Worm (Caenorhabditis elegans) whole organism, L4 larva: Measurements from ENCODE around the gene mrps-5.

Source experiments
- D1046.2 ChIP-seq: fragments of 200-800 bp; sonication (Bioruptor generic); IDR thresholded peaks from 2 replicates; pipeline ENCODE4 v1.3.6; 2022; ENCODE audit warnings: missing genetic modification characterization, missing compliant biosample characterization
- F10B5.3 ChIP-seq: sonication (generic microtip); optimal IDR thresholded peaks from 2 replicates; lab custom pipeline; 2016; ENCODE audit warnings: mild to moderate bottlenecking, missing genetic modification characterization, missing compliant biosample characterization
- F37D6.2 ChIP-seq: sonication (generic microtip); optimal IDR thresholded peaks from 2 replicates; lab custom pipeline; 2016; ENCODE audit warnings: mild to moderate bottlenecking, missing genetic modification characterization, missing compliant biosample characterization
- F49E8.2 ChIP-seq: sonication (generic microtip); optimal IDR thresholded peaks from 2 replicates; lab custom pipeline; 2016; ENCODE audit warnings: missing compliant biosample characterization, mild to moderate bottlenecking, missing genetic modification characterization, borderline replicate concordance
- T20F7.1 ChIP-seq: fragments of 200-800 bp; sonication (Bioruptor generic); optimal IDR thresholded peaks from 2 replicates; lab custom pipeline; 2018; ENCODE audit warnings: mild to moderate bottlenecking, missing genetic modification characterization, missing compliant biosample characterization
- Y48G9A.11 ChIP-seq: fragments of 200-800 bp; sonication (Bioruptor generic); IDR thresholded peaks from 2 replicates; pipeline ENCODE4 v1.3.6; 2022; ENCODE audit warnings: missing genetic modification reagents, missing genetic modification characterization, missing compliant biosample characterization
- aly-2 ChIP-seq: sonication (generic microtip); optimal IDR thresholded peaks from 2 replicates; lab custom pipeline; 2018; ENCODE audit warnings: missing biosample characterization, missing genetic modification characterization
- ctbp-1 ChIP-seq: fragments of 200-800 bp; sonication (Bioruptor generic); IDR thresholded peaks from 2 replicates; pipeline ENCODE4 v1.3.6; 2022; ENCODE audit warnings: missing genetic modification reagents, missing genetic modification characterization, missing compliant biosample characterization
- daf-16 ChIP-seq, 3 experiments: sonication (generic microtip); optimal IDR thresholded peaks; 2 replicates each; lab custom pipeline; 2016 to 2017; ENCODE audit warnings: missing genetic modification characterization in 3 of 3, missing genetic modification reagents in 3 of 3, mild to moderate bottlenecking in 2 of 3, missing compliant biosample characterization in 2 of 3, missing biosample characterization in 1 of 3, moderate library complexity in 1 of 3
- daf-19 ChIP-seq: fragments of 200-800 bp; sonication (Bioruptor generic); conservative IDR thresholded peaks from 2 replicates; pipeline ENCODE4 v1.3.6; 2022; ENCODE audit warnings: missing genetic modification characterization, missing compliant biosample characterization
- daf-8 ChIP-seq: fragments of 200-800 bp; sonication (Bioruptor generic); IDR thresholded peaks from 2 replicates; pipeline ENCODE4 v1.3.6; 2022; ENCODE audit warnings: missing genetic modification characterization, missing compliant biosample characterization
- dmd-9 ChIP-seq: fragments of 200-800 bp; sonication (Bioruptor generic); IDR thresholded peaks from 2 replicates; pipeline ENCODE4 v1.3.6; 2022; ENCODE audit warnings: missing genetic modification reagents, missing genetic modification characterization, missing compliant biosample characterization
- dpl-1 ChIP-seq: fragments of 150-350 bp; optimal IDR thresholded peaks from 2 replicates; lab custom pipeline; 2014; ENCODE audit warnings: missing biosample characterization, missing genetic modification reagents, missing genetic modification characterization
- dve-1 ChIP-seq: sonication (generic microtip); optimal IDR thresholded peaks from 2 replicates; lab custom pipeline; 2017; ENCODE audit warnings: antibody characterized with exemption, mild to moderate bottlenecking, missing genetic modification characterization, missing compliant biosample characterization; ENCODE audit not compliant: insufficient read depth
- gei-8 ChIP-seq: fragments of 200-800 bp; sonication (Bioruptor generic); optimal IDR thresholded peaks from 2 replicates; lab custom pipeline; 2018; ENCODE audit warnings: mild to moderate bottlenecking, missing genetic modification characterization, missing compliant biosample characterization
- hlh-11 ChIP-seq: fragments of 200-800 bp; sonication (Bioruptor generic); optimal IDR thresholded peaks from 2 replicates; lab custom pipeline; 2018; ENCODE audit warnings: mild to moderate bottlenecking, missing genetic modification characterization, missing compliant biosample characterization
- lin-13 ChIP-seq: fragments of 150-350 bp; optimal IDR thresholded peaks from 2 replicates; lab custom pipeline; 2014; ENCODE audit warnings: missing biosample characterization, missing genetic modification reagents, missing genetic modification characterization
- lin-38 ChIP-seq: fragments of 200-800 bp; sonication (Bioruptor generic); IDR thresholded peaks from 2 replicates; pipeline ENCODE4 v1.3.6; 2022; ENCODE audit warnings: missing genetic modification reagents, missing genetic modification characterization, missing compliant biosample characterization
- lsy-2 ChIP-seq, 2 experiments: fragments of 150-350 bp in 1 of 2; sonication (generic microtip) in 1 of 2; optimal IDR thresholded peaks; 2 replicates each; lab custom pipeline; 2014 to 2017; ENCODE audit warnings: missing biosample characterization in 2 of 2, missing genetic modification characterization in 2 of 2
- mdl-1 ChIP-seq, 2 experiments: fragments of 150-350 bp in 1 of 2; sonication (generic microtip) in 1 of 2; optimal IDR thresholded peaks; 2 replicates each; lab custom pipeline; 2014 to 2017; ENCODE audit warnings: missing biosample characterization in 2 of 2, missing genetic modification characterization in 2 of 2
- mep-1 ChIP-seq: fragments of 150-350 bp; sonication (generic microtip); optimal IDR thresholded peaks from 3 replicates; lab custom pipeline; 2014; ENCODE audit warnings: missing biosample characterization, missing genetic modification characterization
- mes-2 ChIP-seq: sonication (generic microtip); optimal IDR thresholded peaks from 2 replicates; lab custom pipeline; 2016; ENCODE audit warnings: missing genotype, mild to moderate bottlenecking, missing genetic modification characterization, missing compliant biosample characterization; ENCODE audit not compliant: poor library complexity, severe bottlenecking
- mxl-3 ChIP-seq: fragments of 200-800 bp; sonication (Bioruptor generic); optimal IDR thresholded peaks from 2 replicates; lab custom pipeline; 2018; ENCODE audit warnings: mild to moderate bottlenecking, missing genetic modification characterization, missing compliant biosample characterization
- nhr-25 ChIP-seq: sonication (generic microtip); optimal IDR thresholded peaks from 2 replicates; lab custom pipeline; 2017; ENCODE audit warnings: missing genetic modification characterization, mild to moderate bottlenecking, missing compliant biosample characterization, antibody characterized with exemption, moderate library complexity, borderline replicate concordance; ENCODE audit not compliant: insufficient read depth
- nhr-28 ChIP-seq: fragments of 150-350 bp; optimal IDR thresholded peaks from 2 replicates; lab custom pipeline; 2014; ENCODE audit warnings: missing biosample characterization, missing genetic modification characterization
- nhr-41 ChIP-seq: fragments of 200-800 bp; sonication (Bioruptor generic); IDR thresholded peaks from 2 replicates; pipeline ENCODE4 v1.3.6; 2022; ENCODE audit warnings: missing genetic modification reagents, missing genetic modification characterization, missing compliant biosample characterization
- nhr-77 ChIP-seq: fragments of 150-350 bp; optimal IDR thresholded peaks from 2 replicates; lab custom pipeline; 2014; ENCODE audit warnings: missing biosample characterization, missing genetic modification characterization
- pha-4 ChIP-seq, 2 experiments: fragments of 150-350 bp in 1 of 2; fragments of 200-800 bp in 1 of 2; sonication (Bioruptor generic) in 1 of 2; IDR thresholded peaks in 1 of 2; optimal IDR thresholded peaks in 1 of 2; 2 replicates each; pipeline versions ENCODE4 v1.3.6 to Lab custom; 2014 to 2022; ENCODE audit warnings: missing genetic modification characterization in 2 of 2, missing genetic modification reagents in 2 of 2, missing biosample characterization in 1 of 2, missing compliant biosample characterization in 1 of 2
- rbr-2 ChIP-seq: sonication (generic microtip); optimal IDR thresholded peaks from 2 replicates; lab custom pipeline; 2016; ENCODE audit warnings: missing genotype, missing genetic modification characterization, missing compliant biosample characterization
- saeg-2 ChIP-seq: fragments of 200-800 bp; sonication (Bioruptor generic); IDR thresholded peaks from 2 replicates; pipeline ENCODE4 v1.3.6; 2022; ENCODE audit warnings: missing genetic modification reagents, missing genetic modification characterization, missing compliant biosample characterization
- snpc-1.2 ChIP-seq: fragments of 200-800 bp; sonication (Bioruptor generic); IDR thresholded peaks from 2 replicates; pipeline ENCODE4 v1.3.6; 2022; ENCODE audit warnings: missing genetic modification reagents, missing genetic modification characterization, missing compliant biosample characterization
- tra-1 ChIP-seq: fragments of 200-800 bp; sonication (Bioruptor generic); IDR thresholded peaks from 2 replicates; pipeline ENCODE4 v1.3.6; 2022; ENCODE audit warnings: missing genetic modification reagents, missing genetic modification characterization, missing compliant biosample characterization
- unc-130 ChIP-seq: sonication (generic microtip); optimal IDR thresholded peaks from 2 replicates; lab custom pipeline; 2016; ENCODE audit warnings: missing genetic modification reagents, missing genetic modification characterization, missing compliant biosample characterization
- zfp-3 ChIP-seq: fragments of 200-800 bp; sonication (Bioruptor generic); conservative IDR thresholded peaks from 2 replicates; pipeline ENCODE4 v1.3.6; 2022; ENCODE audit warnings: missing genetic modification reagents, missing genetic modification characterization, missing compliant biosample characterization

The mrps-5 gene

DNA sequence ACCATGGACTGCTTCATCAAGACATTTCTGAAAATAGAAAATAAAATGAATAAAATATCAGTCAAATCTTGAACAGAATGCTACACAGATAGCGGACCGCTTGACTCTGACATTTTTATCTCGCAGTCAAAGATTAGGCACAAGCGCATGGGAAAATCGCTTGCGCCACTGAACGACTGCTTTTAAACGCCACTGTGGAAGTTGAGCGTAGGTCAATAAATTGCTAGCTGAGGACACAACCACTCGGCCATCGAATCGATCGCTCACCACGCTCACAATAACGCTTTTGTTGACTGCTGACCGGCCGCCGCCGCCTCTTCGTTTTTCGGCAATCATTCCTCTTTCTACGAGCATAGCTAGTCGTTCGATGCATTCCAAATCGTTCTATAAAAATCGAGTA lies 33.5 kb downstream of the mrps-5 start (continued):
- TF ChIP-seq saeg-2: peak; percentile 5; the same call in 1 of the 2 replicates
- TF ChIP-seq dmd-9: 0 out of 2 replicates have a peak, but pooled peaks have one; percentile 9
- TF ChIP-seq Y48G9A.11: peak; percentile 80
- TF ChIP-seq nhr-25 (tag; lab: Kevin White, UChicago): peak; percentile 38
- no peak for TF ChIP-seq F37D6.2 (tag; lab: Kevin White, UChicago)
- TF ChIP-seq tra-1 (GFP tag; lab: Robert Waterston, UW): 0 out of 2 replicates have a peak, but pooled peaks have one; percentile 9
- TF ChIP-seq rbr-2: peak; percentile 53
- peak; percentile 43 for TF ChIP-seq nhr-28 (tag; lab: Kevin White, UChicago)
- TF ChIP-seq pha-4 (GFP tag; IDR thresholded peaks at IDR 0.05; lab: Robert Waterston, UW): peak; percentile 76
- TF ChIP-seq pha-4 (tag; optimal IDR thresholded peaks at IDR 0.05; lab: Kevin White, UChicago): no peak
- 0 out of 2 replicates have a peak, but pooled peaks have one; percentile 40 for TF ChIP-seq nhr-41
- TF ChIP-seq daf-16 (GFP tag; optimal IDR thresholded peaks at IDR 0.05; lab: Kevin White, UChicago): peak in 1 of 2 experiments; percentile 69
- TF ChIP-seq daf-16 (tag; optimal IDR thresholded peaks at IDR 0.05; lab: Kevin White, UChicago): peak; percentile 76
- peak; percentile 49 for TF ChIP-seq mep-1 (tag; lab: Kevin White, UChicago)
- TF ChIP-seq lin-13: peak; percentile 9
- TF ChIP-seq ctbp-1: 0 out of 2 replicates have a peak, but pooled peaks have one; percentile 46
- peak; percentile 24 for TF ChIP-seq F10B5.3 (tag; lab: Kevin White, UChicago)
- TF ChIP-seq snpc-1.2 (GFP tag; lab: Robert Waterston, UW): peak; percentile 68
- TF ChIP-seq unc-130: peak; percentile 30
- TF ChIP-seq gei-8 (GFP tag; lab: Kevin White, UChicago): peak; percentile 33

DNA sequence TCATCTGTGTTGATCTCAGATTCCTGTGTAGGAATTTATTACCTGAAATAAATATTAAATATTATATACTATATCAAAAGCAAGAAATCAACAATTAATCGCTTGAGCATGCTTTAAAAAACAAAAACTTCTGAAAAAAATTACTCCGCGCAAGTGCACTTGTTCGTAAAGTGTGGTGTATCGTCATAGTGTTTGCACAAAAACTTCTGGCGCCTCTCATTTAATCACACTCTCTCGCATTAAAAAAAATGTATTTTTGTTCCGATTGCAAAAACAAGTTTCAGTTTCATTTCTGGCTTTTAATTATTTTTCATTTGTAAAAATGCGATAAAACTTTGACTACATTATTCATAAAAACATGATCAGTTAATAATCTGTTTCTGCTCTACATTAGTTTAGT lies 35.8 kb downstream of the mrps-5 start, which contains the start of the genes C14C10.10 and ril-2:
Gene C14C10.10 (minus strand): TSS at position 19 of the 400 bp plus-strand sequence.
Gene ril-2 (minus strand): TSS at position 48 of the 400 bp plus-strand sequence.
- TF ChIP-seq nhr-77 (tag; lab: Kevin White, UChicago) (no peak), mes-2 (tag; lab: Kevin White, UChicago) (peak; percentile 40), mdl-1 (tag; optimal IDR thresholded peaks at IDR 0.05; lab: Kevin White, UChicago) (no peak), D1046.2 (GFP tag; lab: Robert Waterston, UW) (no peak), lin-38 (no peak), dpl-1 (GFP tag; lab: Kevin White, UChicago) (no peak), mep-1 (tag; lab: Kevin White, UChicago) (no peak), aly-2 (tag; lab: Kevin White, UChicago) (no peak), zfp-3 (GFP tag; lab: Robert Waterston, UW) (no peak), lsy-2 (tag; optimal IDR thresholded peaks at IDR 0.05; lab: Kevin White, UChicago) (peak in 1 of 2 experiments; percentile 32)

DNA sequence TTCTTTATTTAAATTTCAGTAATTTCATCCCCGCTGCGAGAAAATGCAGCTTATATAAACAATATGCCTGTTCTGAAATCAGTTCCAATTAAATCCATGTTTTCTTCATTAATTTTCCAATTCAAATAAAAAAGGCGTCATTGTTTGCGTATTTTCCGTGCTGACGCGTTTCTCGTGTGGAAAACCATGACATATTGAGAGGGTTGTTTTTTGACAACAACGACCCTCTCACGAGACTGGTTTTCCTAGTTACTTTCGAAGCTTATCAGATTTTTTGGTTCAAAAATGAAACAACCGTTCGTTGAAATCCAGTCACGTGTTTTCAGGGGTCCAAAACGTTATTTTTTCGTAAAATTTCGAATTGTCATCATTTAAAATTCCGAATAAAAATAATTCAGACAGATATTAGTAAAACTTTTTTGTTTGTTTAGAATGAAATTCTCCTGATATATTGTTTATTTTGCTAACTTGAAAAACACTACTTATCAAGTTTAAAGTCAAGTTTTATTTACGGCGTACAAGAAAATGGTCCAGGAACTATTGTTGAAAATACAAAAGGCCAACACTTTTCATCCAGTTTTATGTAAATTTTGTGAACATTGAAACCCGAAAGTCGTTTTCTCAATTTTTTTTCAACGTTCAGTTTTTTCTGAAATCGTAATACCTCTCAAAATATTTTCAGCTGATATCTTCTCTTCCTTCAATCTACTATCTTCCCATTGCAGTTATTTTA lies 36.4 kb downstream of the mrps-5 start, which contains the start of gene C14C10.5:
Gene C14C10.5 (plus strand): TSS at position 683 of the 733 bp plus-strand sequence.
- TF ChIP-seq T20F7.1 (GFP tag; lab: Kevin White, UChicago): peak; percentile 41
- no peak for TF ChIP-seq daf-8 (GFP tag; lab: Robert Waterston, UW)
- peak; percentile 27 for TF ChIP-seq mes-2 (tag; lab: Kevin White, UChicago)
- TF ChIP-seq mxl-3 (GFP tag; lab: Kevin White, UChicago): peak; percentile 15
- no peak for TF ChIP-seq F49E8.2 (tag; lab: Kevin White, UChicago)
- 0 out of 2 replicates have a peak, but pooled peaks have one; percentile 24 for TF ChIP-seq daf-19 (GFP tag; lab: Robert Waterston, UW)
- no peak for TF ChIP-seq daf-16 (GFP tag; optimal IDR thresholded peaks at IDR 0.05; lab: Kevin White, UChicago)
- peak; percentile 79 for TF ChIP-seq daf-16 (tag; optimal IDR thresholded peaks at IDR 0.05; lab: Kevin White, UChicago)
- peak; percentile 48 for TF ChIP-seq dve-1 (tag; lab: Kevin White, UChicago)
- peak; percentile 38 for TF ChIP-seq hlh-11 (tag; lab: Kevin White, UChicago)
- TF ChIP-seq mdl-1 (tag; optimal IDR thresholded peaks at IDR 0.05; lab: Kevin White, UChicago): peak in 1 of 2 experiments; percentile 33
